Worm (Caenorhabditis elegans) whole organism, L1 larva: Measurements from ENCODE around the gene aex-3.

Source experiments
- C16A3.4 ChIP-seq: fragments of 150-350 bp; optimal IDR thresholded peaks from 2 replicates; lab custom pipeline; 2014; ENCODE audit warnings: missing biosample characterization, missing genetic modification characterization
- C34B4.2 ChIP-seq: sonication (generic microtip); optimal IDR thresholded peaks from 2 replicates; lab custom pipeline; 2017; ENCODE audit warnings: mild to moderate bottlenecking, missing genetic modification characterization, missing compliant biosample characterization
- Y116A8C.19 ChIP-seq: sonication (generic microtip); optimal IDR thresholded peaks from 2 replicates; lab custom pipeline; 2016; ENCODE audit warnings: missing compliant biosample characterization, missing genetic modification characterization, borderline replicate concordance
- aha-1 ChIP-seq: fragments of 150-350 bp; optimal IDR thresholded peaks from 2 replicates; lab custom pipeline; 2014; ENCODE audit warnings: missing biosample characterization, missing genetic modification characterization
- alr-1 ChIP-seq: fragments of 200-800 bp; sonication (Bioruptor generic); optimal IDR thresholded peaks from 2 replicates; lab custom pipeline; 2018; ENCODE audit warnings: borderline replicate concordance, mild to moderate bottlenecking, missing genetic modification characterization, missing compliant biosample characterization
- aly-2 ChIP-seq: fragments of 150-350 bp; optimal IDR thresholded peaks from 2 replicates; lab custom pipeline; 2014; ENCODE audit warnings: missing biosample characterization, missing genetic modification characterization
- blmp-1 ChIP-seq: fragments of 150-350 bp; optimal IDR thresholded peaks from 2 replicates; lab custom pipeline; 2014; ENCODE audit warnings: missing biosample characterization, missing genetic modification characterization
- ceh-63 ChIP-seq: fragments of 200-800 bp; sonication (Bioruptor generic); optimal IDR thresholded peaks from 2 replicates; lab custom pipeline; 2018; ENCODE audit warnings: mild to moderate bottlenecking, missing genetic modification characterization, missing compliant biosample characterization
- ceh-8 ChIP-seq: fragments of 200-800 bp; sonication (Bioruptor generic); optimal IDR thresholded peaks from 2 replicates; lab custom pipeline; 2018; ENCODE audit warnings: mild to moderate bottlenecking, missing genetic modification characterization, moderate library complexity, missing compliant biosample characterization
- ceh-82 ChIP-seq, 3 experiments: fragments of 150-350 bp in 1 of 3; sonication (generic microtip) in 2 of 3; optimal IDR thresholded peaks; 2 replicates each; lab custom pipeline; 2014 to 2017; ENCODE audit warnings: missing biosample characterization in 3 of 3, missing genetic modification characterization in 3 of 3
- dpl-1 ChIP-seq, 3 experiments: fragments of 150-350 bp in 2 of 3; sonication (generic microtip) in 1 of 3; optimal IDR thresholded peaks; 2 replicates each; lab custom pipeline; 2014 to 2017; ENCODE audit warnings: missing biosample characterization in 3 of 3, missing genetic modification characterization in 3 of 3, missing genetic modification reagents in 3 of 3
- dsc-1 ChIP-seq: sonication (generic microtip); optimal IDR thresholded peaks from 2 replicates; lab custom pipeline; 2016; ENCODE audit warnings: mild to moderate bottlenecking, missing genetic modification characterization, missing compliant biosample characterization
- efl-1 ChIP-seq, 4 experiments: fragments of 150-350 bp; optimal IDR thresholded peaks in 3 of 4; peaks in 1 of 4; 1 replicate in 1 of 4; 2 replicates in 3 of 4; lab custom pipeline; 2014; ENCODE audit warnings: missing biosample characterization in 2 of 4, missing genetic modification characterization in 2 of 4, missing genetic modification reagents in 2 of 4
- efl-3 ChIP-seq: fragments of 200-800 bp; sonication (Bioruptor generic); optimal IDR thresholded peaks from 2 replicates; lab custom pipeline; 2018; ENCODE audit warnings: mild to moderate bottlenecking, missing genetic modification characterization, missing compliant biosample characterization
- elt-2 ChIP-seq: sonication (generic microtip); optimal IDR thresholded peaks from 2 replicates; lab custom pipeline; 2016; ENCODE audit warnings: missing genetic modification characterization, mild to moderate bottlenecking, inconsistent platforms, missing compliant biosample characterization, missing genetic modification reagents
- ets-5 ChIP-seq: fragments of 200-800 bp; sonication (Bioruptor generic); IDR thresholded peaks from 2 replicates; pipeline ENCODE4 v1.3.6; 2022; ENCODE audit warnings: missing genetic modification characterization, missing compliant biosample characterization
- fkh-4 ChIP-seq: sonication (generic microtip); optimal IDR thresholded peaks from 2 replicates; lab custom pipeline; 2016; ENCODE audit warnings: missing compliant biosample characterization, missing genetic modification characterization, borderline replicate concordance
- fkh-8 ChIP-seq: sonication (generic microtip); optimal IDR thresholded peaks from 2 replicates; lab custom pipeline; 2016; ENCODE audit warnings: mild to moderate bottlenecking, missing genetic modification characterization, missing compliant biosample characterization
- fos-1 ChIP-seq: fragments of 150-350 bp; optimal IDR thresholded peaks from 2 replicates; lab custom pipeline; 2014; ENCODE audit warnings: missing biosample characterization, missing genetic modification characterization
- hlh-4 ChIP-seq: sonication (generic microtip); optimal IDR thresholded peaks from 2 replicates; lab custom pipeline; 2016; ENCODE audit warnings: mild to moderate bottlenecking, missing genetic modification characterization, missing compliant biosample characterization
- hpl-2 ChIP-seq: fragments of 150-350 bp; optimal IDR thresholded peaks from 2 replicates; lab custom pipeline; 2014; ENCODE audit warnings: missing biosample characterization, missing genetic modification reagents, missing genetic modification characterization
- isw-1 ChIP-seq: fragments of 200-800 bp; sonication (Bioruptor generic); IDR thresholded peaks from 2 replicates; pipeline ENCODE4 v1.3.6; 2022; ENCODE audit warnings: missing genetic modification characterization, missing compliant biosample characterization
- lin-35 ChIP-seq, 2 experiments: fragments of 150-350 bp; optimal IDR thresholded peaks; 2 replicates each; lab custom pipeline; 2014; ENCODE audit warnings: missing biosample characterization in 2 of 2, missing genetic modification characterization in 2 of 2, missing genetic modification reagents in 2 of 2
- lir-3 ChIP-seq: sonication (generic microtip); optimal IDR thresholded peaks from 2 replicates; lab custom pipeline; 2016; ENCODE audit warnings: mild to moderate bottlenecking, missing genetic modification characterization, moderate library complexity, missing compliant biosample characterization; ENCODE audit not compliant: poor library complexity
- lsy-2 ChIP-seq, 2 experiments: fragments of 150-350 bp; optimal IDR thresholded peaks; 2 replicates each; lab custom pipeline; 2014; ENCODE audit warnings: missing biosample characterization in 2 of 2, missing genetic modification characterization in 2 of 2
- mdl-1 ChIP-seq, 2 experiments: fragments of 150-350 bp; optimal IDR thresholded peaks; 2 replicates each; lab custom pipeline; 2014 to 2017; ENCODE audit warnings: missing biosample characterization in 2 of 2, missing genetic modification characterization in 2 of 2, inconsistent platforms in 1 of 2
- mep-1 ChIP-seq: fragments of 150-350 bp; optimal IDR thresholded peaks from 2 replicates; lab custom pipeline; 2014; ENCODE audit warnings: missing biosample characterization, missing genetic modification characterization
- nhr-20 ChIP-seq: sonication (generic microtip); optimal IDR thresholded peaks from 2 replicates; lab custom pipeline; 2016; ENCODE audit warnings: mild to moderate bottlenecking, missing genetic modification characterization, missing compliant biosample characterization
- nhr-237 ChIP-seq: fragments of 150-350 bp; optimal IDR thresholded peaks from 2 replicates; lab custom pipeline; 2014; ENCODE audit warnings: missing biosample characterization, missing genetic modification characterization
- nhr-47 ChIP-seq: sonication (generic microtip); optimal IDR thresholded peaks from 2 replicates; lab custom pipeline; 2016; ENCODE audit warnings: mild to moderate bottlenecking, missing genetic modification characterization, moderate library complexity, missing compliant biosample characterization
- nhr-71 ChIP-seq: sonication (generic microtip); optimal IDR thresholded peaks from 2 replicates; lab custom pipeline; 2016; ENCODE audit warnings: mild to moderate bottlenecking, missing genetic modification characterization, moderate library complexity, missing compliant biosample characterization
- nhr-85 ChIP-seq: sonication (generic microtip); peaks from one replicate; lab custom pipeline; 2016; ENCODE audit warnings: missing genetic modification characterization, inconsistent platforms, missing compliant biosample characterization
- pag-3 ChIP-seq: sonication (generic microtip); optimal IDR thresholded peaks from 2 replicates; lab custom pipeline; 2017; ENCODE audit warnings: missing genetic modification characterization, mild to moderate bottlenecking, missing compliant biosample characterization, antibody characterized with exemption, borderline replicate concordance; ENCODE audit not compliant: insufficient read depth
- rnt-1 ChIP-seq: sonication (generic microtip); optimal IDR thresholded peaks from 2 replicates; lab custom pipeline; 2016; ENCODE audit warnings: mild to moderate bottlenecking, missing genetic modification characterization, moderate library complexity, missing compliant biosample characterization
- skn-1 ChIP-seq: fragments of 150-350 bp; optimal IDR thresholded peaks from 2 replicates; lab custom pipeline; 2014; ENCODE audit warnings: missing biosample characterization, missing genetic modification characterization
- snu-23 ChIP-seq: sonication (generic microtip); optimal IDR thresholded peaks from 2 replicates; lab custom pipeline; 2016; ENCODE audit warnings: missing genetic modification characterization, missing compliant biosample characterization
- sup-37 ChIP-seq: fragments of 200-800 bp; sonication (Bioruptor generic); optimal IDR thresholded peaks from 2 replicates; lab custom pipeline; 2018; ENCODE audit warnings: mild to moderate bottlenecking, missing genetic modification characterization, missing compliant biosample characterization
- swsn-7 ChIP-seq: sonication (generic microtip); optimal IDR thresholded peaks from 2 replicates; lab custom pipeline; 2016; ENCODE audit warnings: missing genetic modification characterization, missing compliant biosample characterization
- unc-130 ChIP-seq: fragments of 150-350 bp; optimal IDR thresholded peaks from 2 replicates; lab custom pipeline; 2017; ENCODE audit warnings: missing biosample characterization, missing genetic modification characterization, inconsistent platforms
- unc-86 ChIP-seq: sonication (generic microtip); optimal IDR thresholded peaks from 2 replicates; lab custom pipeline; 2016; ENCODE audit warnings: missing genetic modification characterization, missing compliant biosample characterization
- xbp-1 ChIP-seq: sonication (generic microtip); optimal IDR thresholded peaks from 2 replicates; lab custom pipeline; 2016; ENCODE audit warnings: missing genetic modification characterization, missing compliant biosample characterization
- zag-1 ChIP-seq: fragments of 150-350 bp; optimal IDR thresholded peaks from 2 replicates; lab custom pipeline; 2014; ENCODE audit warnings: missing biosample characterization, missing genetic modification characterization

aex-3 gene

ce11 chrX:802478-802877 lies 42.9 kb upstream of the aex-3 start, which contains the start of gene gtr-1:
Gene gtr-1 (plus strand): TSS chrX:802778.
- TF ChIP-seq pag-3 (tag; lab: Kevin White, UChicago) (no peak), nhr-85 (tag; lab: Kevin White, UChicago) (peak; percentile 12)

- TF ChIP-seq ceh-63 (GFP tag; lab: Kevin White, UChicago) (no peak), hpl-2 (GFP tag; lab: Kevin White, UChicago) (no peak), lin-35 (GFP tag; optimal IDR thresholded peaks at IDR 0.05; lab: Kevin White, UChicago) (no peak), aha-1 (tag; lab: Kevin White, UChicago) (no peak), skn-1 (no peak), mdl-1 (tag; optimal IDR thresholded peaks at IDR 0.05; lab: Kevin White, UChicago) (no peak), dsc-1 (tag; lab: Kevin White, UChicago) (no peak), efl-3 (GFP tag; lab: Kevin White, UChicago) (no peak), rnt-1 (tag; lab: Kevin White, UChicago) (no peak), unc-86 (tag; lab: Kevin White, UChicago) (no peak), zag-1 (tag; lab: Kevin White, UChicago) (no peak), aly-2 (tag; lab: Kevin White, UChicago) (no peak), unc-130 (no peak), pag-3 (tag; lab: Kevin White, UChicago) (no peak), fkh-4 (tag; lab: Kevin White, UChicago) (no peak), nhr-71 (tag; lab: Kevin White, UChicago) (no peak), fkh-8 (tag; lab: Kevin White, UChicago) (no peak), nhr-85 (tag; lab: Kevin White, UChicago) (no peak)
- TF ChIP-seq, all 84 proteins: peak for 0
These were observed 31.1 kb upstream of the aex-3 start for ce11 chrX:790593-790992.

ce11 chrX:789848-790247 lies 30.3 kb upstream of the aex-3 start:
- TF ChIP-seq ceh-8 (GFP tag; lab: Kevin White, UChicago): no peak
- no peak for TF ChIP-seq ets-5 (GFP tag; lab: Robert Waterston, UW)
- no peak for TF ChIP-seq nhr-237 (tag; lab: Kevin White, UChicago)
- no peak for TF ChIP-seq lir-3 (tag; lab: Kevin White, UChicago)
- TF ChIP-seq sup-37 (GFP tag; lab: Kevin White, UChicago): no peak

- TF ChIP-seq nhr-20 (peak; percentile 29), fos-1 (tag; lab: Kevin White, UChicago) (no peak), C16A3.4 (tag; lab: Kevin White, UChicago) (no peak), lsy-2 (tag; optimal IDR thresholded peaks at IDR 0.05; lab: Kevin White, UChicago) (peak in 1 of 2 experiments; percentile 35), efl-1 (optimal IDR thresholded peaks at IDR 0.05; lab: Kevin White, UChicago) (peak; percentile 33 to 52), efl-1 (GFP tag; optimal IDR thresholded peaks at IDR 0.05 in 1 of 2; lab: Kevin White, UChicago) (no peak), elt-2 (tag; lab: Kevin White, UChicago) (no peak), isw-1 (no peak), nhr-47 (tag; lab: Kevin White, UChicago) (peak; percentile 29), ceh-8 (GFP tag; lab: Kevin White, UChicago) (no peak), skn-1 (peak; percentile 43), lin-35 (GFP tag; optimal IDR thresholded peaks at IDR 0.05; lab: Kevin White, UChicago) (peak in 1 of 2 experiments; percentile 33), xbp-1 (tag; lab: Kevin White, UChicago) (peak; percentile 13), hlh-4 (tag; lab: Kevin White, UChicago) (no peak), Y116A8C.19 (tag; lab: Kevin White, UChicago) (no peak), ceh-82 (tag; optimal IDR thresholded peaks at IDR 0.05; lab: Kevin White, UChicago) (peak in 1 of 3 experiments; percentile 25), alr-1 (tag; lab: Kevin White, UChicago) (no peak), rnt-1 (tag; lab: Kevin White, UChicago) (peak; percentile 29), snu-23 (GFP tag; lab: Kevin White, UChicago) (peak; percentile 28), C34B4.2 (tag; lab: Kevin White, UChicago) (no peak), blmp-1 (tag; lab: Kevin White, UChicago) (peak; percentile 21), swsn-7 (peak; percentile 4), mep-1 (tag; lab: Kevin White, UChicago) (peak; percentile 34), dpl-1 (GFP tag; optimal IDR thresholded peaks at IDR 0.05; lab: Kevin White, UChicago) (no peak)
These were observed 28.5 kb upstream of the aex-3 start, which contains the start of gene attf-5 for ce11 chrX:787992-788391. Gene attf-5 (plus strand): TSS chrX:788353.
